Worm (Caenorhabditis elegans): ENCODE data around the gene M106.7.
A peak's percentile ranks its signal among the peaks of the same experiment; 100 is the strongest.

Gene M106.7

DNA sequence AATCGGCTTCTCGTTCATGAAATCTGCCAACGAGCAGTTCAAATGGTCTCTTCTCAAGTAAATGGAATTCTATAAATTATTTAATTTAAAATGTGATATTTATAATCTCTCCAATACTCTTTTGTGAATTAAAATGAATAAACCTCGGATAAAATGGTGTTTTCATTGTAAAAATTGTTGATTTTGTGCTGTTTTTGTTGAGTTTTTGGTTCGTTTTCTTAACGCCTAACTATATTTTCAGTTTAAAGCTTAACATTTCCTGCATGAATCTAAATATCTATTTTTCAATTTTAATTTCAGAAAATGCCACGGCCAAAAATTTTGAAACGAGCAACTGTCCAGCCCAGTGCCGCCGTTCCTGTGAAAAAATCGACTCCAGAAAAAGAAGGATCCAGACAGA lies 16.7 kb upstream of the M106.7 start, which contains the start of gene orc-2:
TSS of gene orc-2 (plus strand) at position 301 of the 400 bp plus-strand sequence.
- no peak for TF ChIP-seq snpc-4 (tag; optimal IDR thresholded peaks at IDR 0.05)
- no peak for TF ChIP-seq nhr-77 (tag; optimal IDR thresholded peaks at IDR 0.05)
- no peak for TF ChIP-seq R02D3.7 (tag; optimal IDR thresholded peaks at IDR 0.05)
- TF ChIP-seq mml-1 (tag; optimal IDR thresholded peaks at IDR 0.05), result no peak
- no peak for TF ChIP-seq ZK546.5 (tag; optimal IDR thresholded peaks at IDR 0.05)
- no peak for TF ChIP-seq ceh-28 (tag; optimal IDR thresholded peaks at IDR 0.05)
- TF ChIP-seq daf-12 (tag; optimal IDR thresholded peaks at IDR 0.05), result no peak
- TF ChIP-seq unc-62 (GFP tag; optimal IDR thresholded peaks at IDR 0.05), result no peak
- TF ChIP-seq jun-1 (tag; optimal IDR thresholded peaks at IDR 0.05), result no peak
- no peak for TF ChIP-seq egl-5 (tag; optimal IDR thresholded peaks at IDR 0.05)
- TF ChIP-seq hmg-11 (tag; optimal IDR thresholded peaks at IDR 0.05), result no peak
- TF ChIP-seq nfya-1 (tag; optimal IDR thresholded peaks at IDR 0.05; ENCODE audit: insufficient read depth), result no peak
- TF ChIP-seq ceh-82 (tag; optimal IDR thresholded peaks at IDR 0.05), result no peak
- no peak for TF ChIP-seq elt-3 (tag; optimal IDR thresholded peaks at IDR 0.05)

DNA sequence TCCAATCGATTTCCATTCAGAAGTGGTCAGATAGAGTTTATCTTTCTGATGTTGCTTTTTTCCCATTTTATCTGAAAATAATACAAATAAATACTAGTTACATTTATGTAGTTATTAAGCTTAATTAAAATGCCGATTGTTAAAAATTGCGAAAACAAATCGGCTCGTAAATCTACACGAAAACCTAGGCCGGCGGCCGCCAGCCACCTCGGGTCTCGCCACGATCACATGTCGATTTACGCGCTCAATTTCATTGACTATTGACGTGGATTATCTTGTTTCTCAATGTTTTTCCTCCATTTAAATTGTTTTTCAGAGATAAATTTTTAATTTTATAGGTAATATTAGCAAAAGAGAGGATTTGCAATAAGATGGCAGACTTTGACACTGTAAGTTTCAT lies 15.6 kb upstream of the M106.7 start, which contains the start of the genes cyn-4 and copz-1:
TSS of gene cyn-4 (minus strand) at position 71 of the 400 bp plus-strand sequence.
TSS of gene copz-1 (plus strand) at position 339 of the 400 bp plus-strand sequence.
- TF ChIP-seq lsy-12 (tag; optimal IDR thresholded peaks at IDR 0.05), result peak; percentile 16
- no peak for TF ChIP-seq pqm-1 (tag; optimal IDR thresholded peaks at IDR 0.05)
- TF ChIP-seq ama-1 (optimal IDR thresholded peaks at IDR 0.05), result no peak
- TF ChIP-seq lin-39 (tag; optimal IDR thresholded peaks at IDR 0.05), result peak; percentile 80
- peak; percentile 31 for TF ChIP-seq fkh-10 (GFP tag; optimal IDR thresholded peaks at IDR 0.05)
- TF ChIP-seq snpc-4 (tag; optimal IDR thresholded peaks at IDR 0.05), result peak; percentile 87
- no peak for TF ChIP-seq unc-39 (tag; optimal IDR thresholded peaks at IDR 0.05)
- TF ChIP-seq egl-5 (tag; optimal IDR thresholded peaks at IDR 0.05), result peak; percentile 62
- peak; percentile 98 for TF ChIP-seq R02D3.7 (tag; optimal IDR thresholded peaks at IDR 0.05)
- peak; percentile 83 for TF ChIP-seq nhr-23 (tag; optimal IDR thresholded peaks at IDR 0.05)
- TF ChIP-seq nhr-25 (tag; optimal IDR thresholded peaks at IDR 0.05), result peak; percentile 82
- peak; percentile 89 for TF ChIP-seq pha-4 (tag; optimal IDR thresholded peaks at IDR 0.05)
- peak; percentile 39 for TF ChIP-seq ceh-28 (tag; optimal IDR thresholded peaks at IDR 0.05)
- peak; percentile 30 for TF ChIP-seq elt-1 (tag; optimal IDR thresholded peaks at IDR 0.05)
- peak; percentile 93 for TF ChIP-seq lin-15B (tag; optimal IDR thresholded peaks at IDR 0.05)
- TF ChIP-seq nfya-1 (tag; optimal IDR thresholded peaks at IDR 0.05; ENCODE audit: insufficient read depth), result peak; percentile 90
- peak; percentile 60 for TF ChIP-seq hmg-11 (tag; optimal IDR thresholded peaks at IDR 0.05)
- TF ChIP-seq ceh-82 (tag; optimal IDR thresholded peaks at IDR 0.05), result peak; percentile 63
- TF ChIP-seq elt-2 (tag; optimal IDR thresholded peaks at IDR 0.05), result peak; percentile 29
- no peak for TF ChIP-seq zag-1 (tag; optimal IDR thresholded peaks at IDR 0.05)
- peak; percentile 75 for TF ChIP-seq nhr-43 (tag; optimal IDR thresholded peaks at IDR 0.05; ENCODE audit: poor library complexity, severe bottlenecking)
- TF ChIP-seq sea-2 (GFP tag; optimal IDR thresholded peaks at IDR 0.05), result no peak

DNA sequence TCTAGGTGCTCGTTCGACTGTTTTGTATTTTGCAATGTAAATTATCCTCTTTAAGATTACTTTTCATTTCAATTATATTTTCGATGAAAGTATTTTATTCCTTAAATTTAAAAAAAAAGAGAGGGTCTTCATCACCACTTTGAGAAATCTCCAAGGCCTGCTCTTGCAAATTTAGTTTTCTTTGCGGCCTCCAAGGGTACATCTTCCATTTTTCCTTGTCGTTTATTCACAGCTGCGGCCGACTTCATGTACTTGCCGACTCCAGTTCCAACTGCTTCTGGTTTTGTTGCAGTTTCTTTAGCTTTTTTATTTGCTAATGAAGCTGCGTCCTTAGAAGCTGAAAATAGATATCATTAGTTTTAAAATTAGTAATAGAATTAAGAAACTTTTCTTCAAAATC lies 13.7 kb upstream of the M106.7 start:
- TF ChIP-seq elt-1 (tag; optimal IDR thresholded peaks at IDR 0.05) (no peak), hmg-11 (tag; optimal IDR thresholded peaks at IDR 0.05) (no peak), R02D3.7 (tag; optimal IDR thresholded peaks at IDR 0.05) (no peak), ceh-28 (tag; optimal IDR thresholded peaks at IDR 0.05) (no peak), ceh-16 (tag; optimal IDR thresholded peaks at IDR 0.05) (no peak), mml-1 (tag; optimal IDR thresholded peaks at IDR 0.05) (no peak), elt-3 (tag; optimal IDR thresholded peaks at IDR 0.05) (no peak), nhr-76 (tag; optimal IDR thresholded peaks at IDR 0.05) (no peak), skn-1 (tag; optimal IDR thresholded peaks at IDR 0.05) (no peak)

DNA sequence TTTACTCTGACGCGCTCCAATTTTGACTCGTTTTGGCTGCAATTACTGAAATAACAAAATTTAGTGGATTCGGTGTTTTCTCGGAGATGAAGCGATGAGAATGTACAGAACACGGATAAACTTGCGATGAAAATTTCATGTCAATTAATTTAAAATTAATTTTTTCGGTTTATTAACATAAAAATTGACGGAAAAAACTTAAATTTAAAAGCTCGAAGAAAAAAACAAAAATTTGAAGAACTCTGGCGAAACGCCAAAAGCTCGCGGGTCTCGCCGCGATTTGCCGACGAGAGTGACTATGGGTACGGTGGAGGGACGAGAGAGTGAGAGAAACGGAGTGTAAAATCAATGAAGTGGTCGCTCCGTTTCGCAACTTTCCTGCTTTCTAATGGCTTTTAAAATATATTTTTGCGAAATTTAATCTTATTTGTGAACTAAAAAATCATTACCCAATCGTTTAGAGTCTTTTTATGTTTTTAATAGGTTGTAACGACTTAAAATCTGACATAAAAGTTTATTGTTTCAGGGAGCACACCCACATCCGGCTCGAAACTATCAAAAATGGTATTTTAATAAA lies 11.8 kb upstream of the M106.7 start, which contains the start of the genes gmps-1 and cap-2:
TSS of gene gmps-1 (minus strand) at position 51 of the 577 bp plus-strand sequence.
TSS of gene cap-2 (plus strand) at position 527 of the 577 bp plus-strand sequence.
- TF ChIP-seq nfya-1 (tag; optimal IDR thresholded peaks at IDR 0.05; ENCODE audit: insufficient read depth) (peak; percentile 99), skn-1 (tag; optimal IDR thresholded peaks at IDR 0.05) (peak; percentile 90), nhr-76 (tag; optimal IDR thresholded peaks at IDR 0.05) (no peak), nhr-67 (tag; optimal IDR thresholded peaks at IDR 0.05) (peak; percentile 11), aly-2 (tag; optimal IDR thresholded peaks at IDR 0.05) (peak; percentile 54), jun-1 (tag; optimal IDR thresholded peaks at IDR 0.05) (peak; percentile 95), ceh-82 (tag; optimal IDR thresholded peaks at IDR 0.05) (peak; percentile 95), fkh-2 (tag; optimal IDR thresholded peaks at IDR 0.05) (no peak), pqm-1 (tag; optimal IDR thresholded peaks at IDR 0.05) (peak; percentile 74), ceh-16 (tag; optimal IDR thresholded peaks at IDR 0.05) (no peak), ztf-4 (tag; optimal IDR thresholded peaks at IDR 0.05) (peak; percentile 55), nhr-43 (tag; optimal IDR thresholded peaks at IDR 0.05; ENCODE audit: poor library complexity, severe bottlenecking) (peak; percentile 96), eor-1 (tag; optimal IDR thresholded peaks at IDR 0.05) (peak in 1 of 2 experiments; percentile 38), lin-15B (tag; optimal IDR thresholded peaks at IDR 0.05) (peak; percentile 93), elt-1 (tag; optimal IDR thresholded peaks at IDR 0.05) (peak; percentile 84), nhr-23 (tag; optimal IDR thresholded peaks at IDR 0.05) (peak; percentile 97), nhr-11 (tag; optimal IDR thresholded peaks at IDR 0.05) (peak; percentile 74), tbx-2 (tag; optimal IDR thresholded peaks at IDR 0.05) (peak; percentile 94), nhr-28 (tag; optimal IDR thresholded peaks at IDR 0.05) (peak; percentile 68), mml-1 (tag; optimal IDR thresholded peaks at IDR 0.05) (no peak), daf-12 (tag; optimal IDR thresholded peaks at IDR 0.05) (no peak), nhr-12 (tag; optimal IDR thresholded peaks at IDR 0.05) (no peak), R02D3.7 (tag; optimal IDR thresholded peaks at IDR 0.05) (peak; percentile 98), egl-27 (tag; optimal IDR thresholded peaks at IDR 0.05) (peak; percentile 80), pha-4 (tag; optimal IDR thresholded peaks at IDR 0.05) (peak; percentile 91), lin-39 (tag; optimal IDR thresholded peaks at IDR 0.05) (peak; percentile 97), egl-5 (tag; optimal IDR thresholded peaks at IDR 0.05) (peak; percentile 90), mdl-1 (tag; optimal IDR thresholded peaks at IDR 0.05) (no peak), nhr-77 (tag; optimal IDR thresholded peaks at IDR 0.05) (peak; percentile 91)

Data from whole organism, L3 larva.